Worm (Caenorhabditis elegans) whole organism, young adult: ENCODE measurements around the gene M05D6.2.

ENCODE experiments used
- F57A8.1 ChIP-seq: fragments of 200-800 bp; sonication (Bioruptor generic); optimal IDR thresholded peaks from 2 replicates; lab custom pipeline; 2018; ENCODE audit warnings: mild to moderate bottlenecking, missing genetic modification characterization, moderate library complexity, missing compliant biosample characterization
- Y56A3A.18 ChIP-seq: fragments of 200-800 bp; sonication (Bioruptor generic); IDR thresholded peaks from 2 replicates; pipeline ENCODE4 v1.3.6; 2022; ENCODE audit warnings: missing genetic modification reagents, missing genetic modification characterization, missing compliant biosample characterization
- bed-2 ChIP-seq: fragments of 200-800 bp; sonication (Bioruptor generic); IDR thresholded peaks from 2 replicates; pipeline ENCODE4 v1.3.6; 2022; ENCODE audit warnings: missing genetic modification reagents, missing genetic modification characterization, missing compliant biosample characterization
- mes-4 ChIP-seq: sonication (generic microtip); optimal IDR thresholded peaks from 2 replicates; lab custom pipeline; 2016; ENCODE audit warnings: missing genotype, missing genetic modification characterization, missing compliant biosample characterization
- nhr-90 ChIP-seq: sonication (generic microtip); optimal IDR thresholded peaks from 2 replicates; lab custom pipeline; 2016; ENCODE audit warnings: missing genotype, mild to moderate bottlenecking, missing genetic modification characterization, missing compliant biosample characterization
- sea-2 ChIP-seq: fragments of 200-800 bp; sonication (Bioruptor generic); IDR thresholded peaks from 2 replicates; pipeline ENCODE4 v1.3.6; 2022; ENCODE audit warnings: missing genetic modification characterization, missing compliant biosample characterization
- unc-130 ChIP-seq: sonication (generic microtip); optimal IDR thresholded peaks from 2 replicates; lab custom pipeline; 2016; ENCODE audit warnings: missing genetic modification reagents, missing genetic modification characterization, missing compliant biosample characterization
- unc-62 ChIP-seq: fragments of 150-350 bp; optimal IDR thresholded peaks from 2 replicates; lab custom pipeline; 2014; ENCODE audit warnings: missing biosample characterization, missing genetic modification reagents, missing genetic modification characterization

DNA sequence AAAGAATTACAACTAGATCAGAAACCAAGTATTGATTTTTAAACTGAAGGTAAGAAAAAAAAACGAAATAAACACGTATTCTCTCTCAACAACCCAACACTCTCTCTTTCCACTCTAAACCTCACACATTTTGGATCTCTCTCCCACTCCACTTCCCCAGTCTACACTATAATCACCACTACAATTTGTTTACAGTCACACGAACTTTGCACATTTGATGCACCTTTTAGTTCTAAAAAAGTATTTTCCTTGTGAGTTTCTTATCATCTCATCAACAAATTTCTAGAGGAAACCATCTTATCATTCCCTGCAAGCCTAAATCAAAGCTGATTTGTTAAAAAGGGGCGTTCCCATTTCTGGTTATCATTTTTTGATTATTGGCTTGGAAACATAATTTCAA is 16.6 kb downstream of the M05D6.2 start:
- no peak for TF ChIP-seq sea-2 (GFP tag; lab: Robert Waterston, UW)
- TF ChIP-seq F57A8.1 (GFP tag; lab: Kevin White, UChicago) = no peak
- TF ChIP-seq unc-62 = no peak
- TF ChIP-seq nhr-90 (tag; lab: Kevin White, UChicago) = no peak
- TF ChIP-seq mes-4 (tag; lab: Kevin White, UChicago) = no peak
- peak; percentile 80 for TF ChIP-seq Y56A3A.18
- TF ChIP-seq bed-2 = no peak
- TF ChIP-seq unc-130 = no peak
